Fruit fly (Drosophila melanogaster) whole organism, embryonic: ENCODE measurements around the gene Hs2st.

Source experiments
- Antp ChIP-seq: fragments of 200-800 bp; sonication (Bioruptor generic); optimal IDR thresholded peaks from 3 replicates; lab custom pipeline; 2016; ENCODE audit warnings: missing biosample characterization, missing genetic modification characterization
- Blimp-1 ChIP-seq: fragments of 200-800 bp; sonication (Bioruptor generic); optimal IDR thresholded peaks from 3 replicates; lab custom pipeline; 2018; ENCODE audit warnings: missing biosample characterization, missing genetic modification characterization, mild to moderate bottlenecking, moderate library complexity, missing genetic modification reagents
- C15 ChIP-seq: fragments of 200-800 bp; sonication (Bioruptor generic); IDR thresholded peaks from 3 replicates; pipeline ENCODE4 v1.3.6; 2022; ENCODE audit warnings: missing biosample characterization, missing genetic modification characterization
- CG10209 ChIP-seq: fragments of 200-800 bp; sonication (Bioruptor generic); optimal IDR thresholded peaks from 3 replicates; lab custom pipeline; 2017; ENCODE audit warnings: missing biosample characterization, mild to moderate bottlenecking, missing genetic modification characterization, missing genetic modification reagents
- CG1024 ChIP-seq: fragments of 200-800 bp; sonication (Bioruptor generic); IDR thresholded peaks from 2 replicates; pipeline ENCODE4 v1.3.6; 2022; ENCODE audit warnings: missing biosample characterization, missing genetic modification characterization
- CG10565 ChIP-seq: fragments of 200-800 bp; sonication (Bioruptor generic); optimal IDR thresholded peaks from 3 replicates; lab custom pipeline; 2016; ENCODE audit warnings: missing biosample characterization, mild to moderate bottlenecking, missing genetic modification characterization
- CG11504 ChIP-seq: fragments of 200-800 bp; sonication (Bioruptor generic); optimal IDR thresholded peaks from 3 replicates; lab custom pipeline; 2019; ENCODE audit warnings: missing biosample characterization, mild to moderate bottlenecking, missing genetic modification characterization, moderate library complexity
- CG12769 ChIP-seq: fragments of 200-800 bp; sonication (Bioruptor generic); optimal IDR thresholded peaks from 2 replicates; lab custom pipeline; 2019; ENCODE audit warnings: missing biosample characterization, mild to moderate bottlenecking, missing genetic modification characterization, moderate library complexity
- CG13775 ChIP-seq: fragments of 200-800 bp; sonication (Bioruptor generic); optimal IDR thresholded peaks from 3 replicates; lab custom pipeline; 2017; ENCODE audit warnings: missing biosample characterization, mild to moderate bottlenecking, missing genetic modification characterization
- CG14050 ChIP-seq: fragments of 200-800 bp; sonication (Bioruptor generic); IDR thresholded peaks from 3 replicates; pipeline ENCODE4 v1.3.6; 2022; ENCODE audit warnings: missing biosample characterization, missing genetic modification characterization
- CG14667 ChIP-seq: fragments of 200-800 bp; sonication (Bioruptor generic); IDR thresholded peaks from 2 replicates; pipeline ENCODE4 v1.3.6; 2022; ENCODE audit warnings: missing biosample characterization, missing genetic modification characterization
- CG15269 ChIP-seq: fragments of 200-800 bp; sonication (Bioruptor generic); optimal IDR thresholded peaks from 2 replicates; lab custom pipeline; 2018; ENCODE audit warnings: missing biosample characterization, mild to moderate bottlenecking, missing genetic modification characterization, moderate library complexity
- CG16779 ChIP-seq: fragments of 200-800 bp; sonication (Bioruptor generic); IDR thresholded peaks from 2 replicates; pipeline ENCODE4 v1.3.6; 2022; ENCODE audit warnings: missing biosample characterization, missing genetic modification characterization
- CG18262 ChIP-seq: fragments of 200-800 bp; optimal IDR thresholded peaks from 3 replicates; lab custom pipeline; 2019; ENCODE audit warnings: missing biosample characterization, mild to moderate bottlenecking, missing genetic modification characterization, moderate library complexity
- CG2199 ChIP-seq: fragments of 200-800 bp; sonication (Bioruptor generic); IDR thresholded peaks from 3 replicates; pipeline ENCODE4 v1.3.6; 2022; ENCODE audit warnings: missing biosample characterization, missing genetic modification characterization
- CG3838 ChIP-seq: fragments of 200-800 bp; sonication (Bioruptor generic); optimal IDR thresholded peaks from 3 replicates; lab custom pipeline; 2016; ENCODE audit warnings: missing biosample characterization, missing genetic modification characterization
- CG4707 ChIP-seq: fragments of 200-800 bp; sonication (Bioruptor generic); optimal IDR thresholded peaks from 2 replicates; lab custom pipeline; 2018; ENCODE audit warnings: missing biosample characterization, mild to moderate bottlenecking, missing genetic modification characterization, moderate library complexity
- CG7839 ChIP-seq: fragments of 200-800 bp; sonication (Bioruptor generic); optimal IDR thresholded peaks from 3 replicates; lab custom pipeline; 2018; ENCODE audit warnings: missing biosample characterization, mild to moderate bottlenecking, missing genetic modification characterization, moderate library complexity
- CG8089 ChIP-seq: fragments of 200-800 bp; sonication (Bioruptor generic); optimal IDR thresholded peaks from 3 replicates; lab custom pipeline; 2016; ENCODE audit warnings: missing biosample characterization, missing genetic modification characterization
- CG8924 ChIP-seq: fragments of 200-800 bp; optimal IDR thresholded peaks from 3 replicates; lab custom pipeline; 2019; ENCODE audit warnings: missing biosample characterization, mild to moderate bottlenecking, missing genetic modification characterization, moderate library complexity
- CG9876 ChIP-seq: fragments of 200-800 bp; sonication (Bioruptor generic); optimal IDR thresholded peaks from 2 replicates; lab custom pipeline; 2016; ENCODE audit warnings: missing biosample characterization, missing genetic modification characterization
- CTCF ChIP-seq: fragments of 200-800 bp; sonication (Bioruptor generic); optimal IDR thresholded peaks from 2 replicates; lab custom pipeline; 2017; ENCODE audit warnings: missing biosample characterization, mild to moderate bottlenecking, missing genetic modification characterization, moderate library complexity
- Deaf1 ChIP-seq: fragments of 200-800 bp; optimal IDR thresholded peaks from 3 replicates; lab custom pipeline; 2019; ENCODE audit warnings: missing biosample characterization, mild to moderate bottlenecking, missing genetic modification characterization, moderate library complexity
- Dip3 ChIP-seq: fragments of 200-800 bp; sonication (Bioruptor generic); optimal IDR thresholded peaks from 3 replicates; lab custom pipeline; 2016; ENCODE audit warnings: missing biosample characterization, missing genetic modification characterization
- Doc3 ChIP-seq: fragments of 200-800 bp; sonication (Bioruptor generic); IDR thresholded peaks from 3 replicates; pipeline ENCODE4 v1.3.6; 2022; ENCODE audit warnings: missing biosample characterization, missing genetic modification characterization; ENCODE audit not compliant: partially characterized antibody
- Drgx ChIP-seq: fragments of 200-800 bp; sonication (Bioruptor generic); IDR thresholded peaks from 2 replicates; pipeline ENCODE4 v1.3.6; 2022; ENCODE audit warnings: missing biosample characterization, missing genetic modification characterization
- Elba2 ChIP-seq: fragments of 200-800 bp; sonication (Bioruptor generic); optimal IDR thresholded peaks from 3 replicates; lab custom pipeline; 2016; ENCODE audit warnings: missing biosample characterization, missing genetic modification characterization
- Ets65A ChIP-seq: fragments of 200-800 bp; sonication (Bioruptor generic); peaks from one replicate; lab custom pipeline; 2016; ENCODE audit warnings: missing biosample characterization, missing genetic modification characterization
- Hr3 ChIP-seq: fragments of 200-800 bp; sonication (Bioruptor generic); optimal IDR thresholded peaks from 3 replicates; lab custom pipeline; 2016; ENCODE audit warnings: missing biosample characterization, missing genetic modification characterization
- Med ChIP-seq: fragments of 200-800 bp; sonication (Bioruptor generic); peaks from one replicate; lab custom pipeline; 2016; ENCODE audit warnings: missing biosample characterization, missing genetic modification characterization, mild to moderate bottlenecking, inconsistent platforms, moderate library complexity
- NC2β ChIP-seq: fragments of 200-800 bp; sonication (Bioruptor generic); optimal IDR thresholded peaks from 2 replicates; lab custom pipeline; 2016; ENCODE audit warnings: missing biosample characterization, missing genetic modification characterization
- NFAT ChIP-seq: fragments of 200-800 bp; sonication (Bioruptor generic); IDR thresholded peaks from 2 replicates; pipeline ENCODE4 v1.3.6; 2022; ENCODE audit warnings: missing biosample characterization, missing genetic modification characterization
- Sry-δ ChIP-seq: fragments of 200-800 bp; sonication (Bioruptor generic); optimal IDR thresholded peaks from 2 replicates; lab custom pipeline; 2016; ENCODE audit warnings: missing biosample characterization, missing genetic modification characterization
- Xbp1 ChIP-seq: fragments of 200-800 bp; sonication (Bioruptor generic); optimal IDR thresholded peaks from 3 replicates; lab custom pipeline; 2016; ENCODE audit warnings: missing biosample characterization, mild to moderate bottlenecking, missing genetic modification characterization
- aop ChIP-seq: fragments of 200-800 bp; sonication (Bioruptor generic); IDR thresholded peaks from 2 replicates; pipeline ENCODE4 v1.3.6; 2022; ENCODE audit warnings: missing biosample characterization, missing genetic modification characterization
- bigmax ChIP-seq: fragments of 200-800 bp; sonication (Bioruptor generic); optimal IDR thresholded peaks from 2 replicates; lab custom pipeline; 2018; ENCODE audit warnings: missing biosample characterization, mild to moderate bottlenecking, missing genetic modification characterization
- bowl ChIP-seq: fragments of 200-800 bp; sonication (Bioruptor generic); IDR thresholded peaks from 2 replicates; pipeline ENCODE4 v1.3.6; 2022; ENCODE audit warnings: missing biosample characterization, missing genetic modification characterization
- bsh ChIP-seq, 2 experiments: fragments of 200-800 bp; sonication (Bioruptor generic); optimal IDR thresholded peaks; 2 replicates each; lab custom pipeline; 2017 to 2018; ENCODE audit warnings: mild to moderate bottlenecking in 2 of 2, missing biosample characterization in 2 of 2, missing genetic modification characterization in 2 of 2, moderate library complexity in 1 of 2
- crp ChIP-seq, 2 experiments: fragments of 200-800 bp; sonication (Bioruptor generic); optimal IDR thresholded peaks; 2 replicates in 1 of 2; 3 replicates in 1 of 2; lab custom pipeline; 2017; ENCODE audit warnings: missing biosample characterization in 2 of 2, missing genetic modification characterization in 2 of 2, mild to moderate bottlenecking in 1 of 2, moderate library complexity in 1 of 2
- dmrt99B ChIP-seq: fragments of 200-800 bp; sonication (Bioruptor generic); optimal IDR thresholded peaks from 2 replicates; lab custom pipeline; 2018; ENCODE audit warnings: missing biosample characterization, mild to moderate bottlenecking, missing genetic modification characterization, moderate library complexity
- ems ChIP-seq: fragments of 200-800 bp; sonication (Bioruptor generic); optimal IDR thresholded peaks from 3 replicates; lab custom pipeline; 2016; ENCODE audit warnings: missing biosample characterization, missing genetic modification characterization
- gcm2 ChIP-seq: fragments of 200-800 bp; sonication (Bioruptor generic); optimal IDR thresholded peaks from 2 replicates; lab custom pipeline; 2016; ENCODE audit warnings: missing biosample characterization, missing genetic modification characterization
- grau ChIP-seq: fragments of 200-800 bp; optimal IDR thresholded peaks from 3 replicates; lab custom pipeline; 2019; ENCODE audit warnings: missing biosample characterization, mild to moderate bottlenecking, missing genetic modification characterization, moderate library complexity
- hbn ChIP-seq: fragments of 200-800 bp; sonication (Bioruptor generic); IDR thresholded peaks from 2 replicates; pipeline ENCODE4 v1.3.6; 2022; ENCODE audit warnings: missing biosample characterization, missing genetic modification characterization; ENCODE audit not compliant: partially characterized antibody
- jing ChIP-seq: fragments of 200-800 bp; sonication (Bioruptor generic); optimal IDR thresholded peaks from 2 replicates; lab custom pipeline; 2018; ENCODE audit warnings: missing biosample characterization, mild to moderate bottlenecking, missing genetic modification characterization
- pros ChIP-seq: fragments of 200-800 bp; sonication (Bioruptor generic); optimal IDR thresholded peaks from 3 replicates; lab custom pipeline; 2019; ENCODE audit warnings: missing biosample characterization, mild to moderate bottlenecking, missing genetic modification characterization, moderate library complexity
- psq ChIP-seq: fragments of 200-800 bp; sonication (Bioruptor generic); optimal IDR thresholded peaks from 2 replicates; lab custom pipeline; 2017; ENCODE audit warnings: missing biosample characterization, missing genetic modification characterization
- scrt ChIP-seq: fragments of 200-800 bp; sonication (Bioruptor generic); optimal IDR thresholded peaks from 2 replicates; lab custom pipeline; 2018; ENCODE audit warnings: missing biosample characterization, mild to moderate bottlenecking, missing genetic modification characterization, moderate library complexity
- sens ChIP-seq: fragments of 200-800 bp; sonication (Bioruptor generic); peaks from one replicate; lab custom pipeline; 2016; ENCODE audit warnings: missing biosample characterization, missing genetic modification characterization
- tna ChIP-seq: fragments of 200-800 bp; sonication (Bioruptor generic); IDR thresholded peaks from 2 replicates; pipeline ENCODE4 v1.3.6; 2022; ENCODE audit warnings: missing biosample characterization, missing genetic modification characterization; ENCODE audit not compliant: partially characterized antibody
- twi ChIP-seq: fragments of 200-800 bp; optimal IDR thresholded peaks from 2 replicates; lab custom pipeline; 2019; ENCODE audit warnings: missing biosample characterization, mild to moderate bottlenecking, missing genetic modification characterization, moderate library complexity

Gene Hs2st

dm6 chr2L:19413118-19413893 is 31.2 kb downstream of the Hs2st start (continued):
- TF ChIP-seq bowl (GFP tag; lab: Robert Waterston, UW) (no peak), Med (GFP tag; lab: Kevin White, UChicago) (peak; percentile 0), ems (GFP tag; lab: Kevin White, UChicago) (no peak), Hr3 (GFP tag; lab: Kevin White, UChicago) (no peak), twi (tag; lab: Kevin White, UChicago) (peak; percentile 16), Blimp-1 (peak; percentile 3), CG12769 (tag; lab: Kevin White, UChicago) (peak; percentile 45), psq (GFP tag; lab: Kevin White, UChicago) (no peak), bsh (GFP tag; optimal IDR thresholded peaks at IDR 0.05; lab: Kevin White, UChicago) (no peak), CG4707 (GFP tag; lab: Kevin White, UChicago) (no peak), CG16779 (GFP tag; lab: Robert Waterston, UW) (no peak), Elba2 (GFP tag; lab: Kevin White, UChicago) (peak; percentile 2), grau (tag; lab: Kevin White, UChicago) (peak; percentile 77), NFAT (GFP tag; lab: Robert Waterston, UW) (no peak), CG2199 (no peak), Drgx (GFP tag; lab: Robert Waterston, UW) (no peak), CG18262 (tag; lab: Kevin White, UChicago) (peak; percentile 14), Sry-δ (no peak), pros (GFP tag; lab: Kevin White, UChicago) (no peak), Dip3 (no peak), aop (GFP tag; lab: Robert Waterston, UW) (no peak), crp (GFP tag; optimal IDR thresholded peaks at IDR 0.05; lab: Kevin White, UChicago) (no peak), jing (GFP tag; lab: Kevin White, UChicago) (no peak), CG11504 (tag; lab: Kevin White, UChicago) (no peak), C15 (GFP tag; lab: Robert Waterston, UW) (no peak), CG13775 (no peak), bigmax (GFP tag; lab: Kevin White, UChicago) (no peak), CTCF (GFP tag; lab: Kevin White, UChicago) (no peak), CG14050 (GFP tag; lab: Robert Waterston, UW) (no peak), CG8924 (tag; lab: Kevin White, UChicago) (no peak), CG10209 (GFP tag; lab: Kevin White, UChicago) (no peak), CG14667 (GFP tag; lab: Robert Waterston, UW) (no peak), CG9876 (GFP tag; lab: Kevin White, UChicago) (no peak), Doc3 (GFP tag; lab: Robert Waterston, UW) (no peak), CG10565 (GFP tag; lab: Kevin White, UChicago) (no peak), sens (GFP tag; lab: Kevin White, UChicago) (peak; percentile 56), Deaf1 (tag; lab: Kevin White, UChicago) (no peak), Xbp1 (no peak), gcm2 (GFP tag; lab: Kevin White, UChicago) (no peak), tna (GFP tag; lab: Robert Waterston, UW) (no peak), hbn (GFP tag; lab: Robert Waterston, UW) (no peak), Ets65A (GFP tag; lab: Kevin White, UChicago) (no peak), CG8089 (no peak), NC2β (GFP tag; lab: Kevin White, UChicago) (no peak), CG15269 (tag; lab: Kevin White, UChicago) (no peak), scrt (GFP tag; lab: Kevin White, UChicago) (no peak), CG7839 (tag; lab: Kevin White, UChicago) (no peak), CG1024 (GFP tag; lab: Robert Waterston, UW) (no peak), CG3838 (GFP tag; lab: Kevin White, UChicago) (no peak), Antp (GFP tag; lab: Kevin White, UChicago) (no peak), dmrt99B (tag; lab: Kevin White, UChicago) (peak; percentile 18)
